Worm (Caenorhabditis elegans): ENCODE results near the gene nspb-10.

nspb-10 gene

ce11 chrII:14550613-14551012, 37.4 kb downstream of the nspb-10 start, which contains the start of gene nlp-41:
TSS of gene nlp-41 (plus strand) at chrII:14550913.
- TF ChIP-seq elt-3 (tag; optimal IDR thresholded peaks at IDR 0.05) (no peak), nhr-28 (tag; optimal IDR thresholded peaks at IDR 0.05) (no peak), ztf-4 (tag; optimal IDR thresholded peaks at IDR 0.05) (no peak), pqm-1 (tag; optimal IDR thresholded peaks at IDR 0.05) (no peak), nhr-67 (tag; optimal IDR thresholded peaks at IDR 0.05) (no peak), nhr-12 (tag; optimal IDR thresholded peaks at IDR 0.05) (no peak), hmg-11 (tag; optimal IDR thresholded peaks at IDR 0.05) (no peak), nhr-77 (tag; optimal IDR thresholded peaks at IDR 0.05) (no peak), ceh-28 (tag; optimal IDR thresholded peaks at IDR 0.05) (no peak), fkh-10 (GFP tag; optimal IDR thresholded peaks at IDR 0.05) (no peak), nhr-11 (tag; optimal IDR thresholded peaks at IDR 0.05) (no peak), lsy-12 (tag; optimal IDR thresholded peaks at IDR 0.05) (no peak)

DNA sequence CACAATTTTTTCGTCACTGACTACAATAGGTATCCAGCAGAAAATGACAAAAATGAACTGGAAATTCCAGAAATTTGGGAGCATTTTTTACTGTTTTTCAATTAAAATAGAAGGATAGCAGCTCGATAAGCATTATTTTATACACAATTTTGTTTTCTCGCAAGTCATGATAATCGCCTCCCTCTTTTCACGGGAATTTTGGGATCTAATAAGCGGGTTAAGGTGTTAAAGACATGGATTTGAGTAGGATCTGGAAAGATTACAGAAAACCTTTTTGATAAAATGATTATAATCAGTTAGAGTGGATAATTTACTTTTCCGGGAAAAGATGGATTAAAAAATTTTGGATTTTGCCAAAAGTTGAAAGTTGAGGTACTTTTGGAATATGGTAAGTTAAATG, 39.4 kb downstream of the nspb-10 start, which contains the start of gene gcy-29:
Gene gcy-29 (minus strand): TSS at position 101 of the 400 bp plus-strand sequence.
- no peak for TF ChIP-seq nhr-77 (tag; optimal IDR thresholded peaks at IDR 0.05)

- TF ChIP-seq nhr-43 (tag; optimal IDR thresholded peaks at IDR 0.05; ENCODE audit: poor library complexity, severe bottlenecking) (no peak), elt-2 (tag; optimal IDR thresholded peaks at IDR 0.05) (peak; percentile 59), pqm-1 (tag; optimal IDR thresholded peaks at IDR 0.05) (peak; percentile 66)
Measured at ce11 chrII:14540551-14540950, 47.5 kb downstream of the nspb-10 start.

Measured in whole organism, L3 larva.